Fruit fly (Drosophila melanogaster): ENCODE measurements around the gene Ype.

Gene Ype

DNA sequence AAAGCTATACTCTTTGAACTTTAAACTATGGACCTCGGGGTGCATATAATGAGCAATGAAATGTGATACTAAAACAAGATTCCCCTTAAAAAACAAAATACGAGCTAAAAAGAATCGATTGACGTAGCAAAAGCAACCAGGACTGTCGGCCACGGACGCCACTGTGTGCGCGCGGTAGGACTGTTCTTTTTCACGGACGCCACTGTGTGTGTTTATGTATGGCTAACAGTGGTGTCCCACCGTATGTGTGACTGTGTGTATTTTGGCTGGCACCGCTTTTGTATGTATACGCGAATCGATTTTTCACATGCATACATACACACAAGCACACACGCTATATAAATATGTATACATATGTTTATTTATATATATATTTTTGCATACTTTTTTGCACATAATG is 3.4 kb downstream of the Ype start (continued):
- TF ChIP-seq stwl (tag; optimal IDR thresholded peaks at IDR 0.05) (peak; percentile 13), D (optimal IDR thresholded peaks at IDR 0.05) (no peak), D (GFP tag; optimal IDR thresholded peaks at IDR 0.05) (no peak), pho (GFP tag; optimal IDR thresholded peaks at IDR 0.05) (peak; percentile 62), trh (GFP tag; optimal IDR thresholded peaks at IDR 0.05) (no peak), mirr (GFP tag; optimal IDR thresholded peaks at IDR 0.05) (peak; percentile 62), CG3065 (GFP tag; optimal IDR thresholded peaks at IDR 0.05) (peak; percentile 31), CG4854 (GFP tag; optimal IDR thresholded peaks at IDR 0.05) (peak; percentile 14), H15 (GFP tag; IDR thresholded peaks at IDR 0.05) (no peak), Mes4 (GFP tag; optimal IDR thresholded peaks at IDR 0.05) (no peak), Doc2 (GFP tag; IDR thresholded peaks at IDR 0.05) (no peak), Taf1 (GFP tag; IDR thresholded peaks at IDR 0.05) (peak; percentile 43; the same call in 1 of the 2 replicates), Neu2 (GFP tag; optimal IDR thresholded peaks at IDR 0.05; ENCODE audit: borderline replicate concordance) (no peak), Max (GFP tag; optimal IDR thresholded peaks at IDR 0.05) (peak; percentile 32), hb (GFP tag; IDR thresholded peaks at IDR 0.05; ENCODE audit: partially characterized antibody) (no peak), ewg (GFP tag; optimal IDR thresholded peaks at IDR 0.05) (peak; percentile 12), dm (GFP tag; optimal IDR thresholded peaks at IDR 0.05) (peak; percentile 40), Ptx1 (GFP tag; IDR thresholded peaks at IDR 0.05) (peak; percentile 59), CG10267 (tag; optimal IDR thresholded peaks at IDR 0.05) (peak; percentile 19), bsh (GFP tag; optimal IDR thresholded peaks at IDR 0.05) (peak; percentile 19 to 28), CkIIα-i1 (GFP tag; IDR thresholded peaks at IDR 0.05) (no peak), Ssrp (tag; optimal IDR thresholded peaks at IDR 0.05) (no peak), Lhr (GFP tag; optimal IDR thresholded peaks at IDR 0.05) (no peak), sima (GFP tag; optimal IDR thresholded peaks at IDR 0.05) (no peak), CG14860 (GFP tag; IDR thresholded peaks at IDR 0.05; ENCODE audit: partially characterized antibody) (no peak), seq (GFP tag; IDR thresholded peaks at IDR 0.05) (no peak), hkb (optimal IDR thresholded peaks at IDR 0.05) (no peak), hkb (GFP tag; IDR thresholded peaks at IDR 0.05) (peak; percentile 30), mld (GFP tag; IDR thresholded peaks at IDR 0.05; ENCODE audit: partially characterized antibody) (no peak), PHDP (tag; optimal IDR thresholded peaks at IDR 0.05) (peak; percentile 2), CG8924 (tag; optimal IDR thresholded peaks at IDR 0.05) (peak; percentile 19), fd102C (GFP tag; optimal IDR thresholded peaks at IDR 0.05) (no peak), crp (GFP tag; optimal IDR thresholded peaks at IDR 0.05) (no peak), CG1602 (GFP tag; optimal IDR thresholded peaks at IDR 0.05) (peak; percentile 22), CG10654 (GFP tag; optimal IDR thresholded peaks at IDR 0.05) (peak; percentile 27), Gsc (GFP tag; IDR thresholded peaks at IDR 0.05) (no peak), fu2 (GFP tag; optimal IDR thresholded peaks at IDR 0.05) (peak; percentile 54), CG17328 (GFP tag; IDR thresholded peaks at IDR 0.05) (peak; percentile 52; the same call in 1 of the 2 replicates), Optix (GFP tag; IDR thresholded peaks at IDR 0.05) (0 out of 3 replicates have a peak, but pooled peaks have one; percentile 45), dan (GFP tag; IDR thresholded peaks at IDR 0.05) (no peak), ham (GFP tag; IDR thresholded peaks at IDR 0.05) (no peak), TFAM (GFP tag; optimal IDR thresholded peaks at IDR 0.05) (no peak), BtbVII (GFP tag; optimal IDR thresholded peaks at IDR 0.05) (peak; percentile 20), fru (optimal IDR thresholded peaks at IDR 0.05) (no peak), Bdp1 (GFP tag; optimal IDR thresholded peaks at IDR 0.05) (no peak), CG18764 (GFP tag; optimal IDR thresholded peaks at IDR 0.05) (no peak), pum (GFP tag; optimal IDR thresholded peaks at IDR 0.05) (peak; percentile 64), CG10565 (GFP tag; optimal IDR thresholded peaks at IDR 0.05) (no peak), CG16779 (GFP tag; IDR thresholded peaks at IDR 0.05) (peak; percentile 70; the same call in 1 of the 2 replicates), Bgb (GFP tag; IDR thresholded peaks at IDR 0.05; ENCODE audit: partially characterized antibody) (peak; percentile 41; the same call in 1 of the 2 replicates), Bteb2 (GFP tag; optimal IDR thresholded peaks at IDR 0.05) (peak; percentile 29), CG7987 (GFP tag; optimal IDR thresholded peaks at IDR 0.05) (peak; percentile 63)
